3 fruit fly cellular contexts compared by ENCODE assay signal in genomic region chr3L:645426-646036, dm6.
TF ChIP-seq lines count a peak whose summit lies in the region.

No protein-coding gene starts in this region.

- TF ChIP-seq CTCF in whole organism, embryonic (GFP tag; optimal IDR thresholded peaks at IDR 0.05; lab: Kevin White, UChicago), result no peak

TF ChIP-seq in Kc167, 6 proteins besides CTCF, POLR2A, EP300 and RAD21:
- no peak for TF ChIP-seq Sin3A (optimal IDR thresholded peaks at IDR 0.05; lab: Kevin White, UChicago)
- TF ChIP-seq insv (optimal IDR thresholded peaks at IDR 0.05; lab: Kevin White, UChicago), result no peak
- TF ChIP-seq ttk (optimal IDR thresholded peaks at IDR 0.05; lab: Kevin White, UChicago), result peak; percentile 18
- no peak for TF ChIP-seq Myc (optimal IDR thresholded peaks at IDR 0.05; lab: Kevin White, UChicago)

TF ChIP-seq in whole organism, embryonic, 481 proteins besides CTCF, POLR2A, EP300 and RAD21:
- TF ChIP-seq pros (GFP tag; optimal IDR thresholded peaks at IDR 0.05; lab: Kevin White, UChicago), result peak; percentile 73
- TF ChIP-seq Deaf1 (tag; optimal IDR thresholded peaks at IDR 0.05; lab: Kevin White, UChicago), result peak; percentile 37
- peak; percentile 45 for TF ChIP-seq CG18011 (GFP tag; optimal IDR thresholded peaks at IDR 0.05; lab: Kevin White, UChicago)
- peak; percentile 36 for TF ChIP-seq scrt (GFP tag; optimal IDR thresholded peaks at IDR 0.05; lab: Kevin White, UChicago)
- no peak for TF ChIP-seq fd3F (GFP tag; optimal IDR thresholded peaks at IDR 0.05; lab: Kevin White, UChicago)
- no peak for TF ChIP-seq CG12744 (GFP tag; optimal IDR thresholded peaks at IDR 0.05; lab: Kevin White, UChicago)
- TF ChIP-seq CG8765 (GFP tag; IDR thresholded peaks at IDR 0.05; lab: Robert Waterston, UW), result no peak
- TF ChIP-seq crol (GFP tag; IDR thresholded peaks at IDR 0.05; lab: Robert Waterston, UW), result peak; percentile 84
- peak; percentile 39 for TF ChIP-seq sqz (GFP tag; optimal IDR thresholded peaks at IDR 0.05; lab: Kevin White, UChicago)
- peak; percentile 64 for TF ChIP-seq gsb-n (tag; optimal IDR thresholded peaks at IDR 0.05; lab: Kevin White, UChicago)
- TF ChIP-seq Xrp1 (GFP tag; IDR thresholded peaks at IDR 0.05; lab: Robert Waterston, UW), result no peak
- TF ChIP-seq CG32532 (GFP tag; IDR thresholded peaks at IDR 0.05; lab: Robert Waterston, UW), result 0 out of 2 replicates have a peak, but pooled peaks have one; percentile 10
- peak; percentile 97 for TF ChIP-seq CG13894 (tag; optimal IDR thresholded peaks at IDR 0.05; lab: Kevin White, UChicago)
- peak; percentile 30 for TF ChIP-seq twi (tag; optimal IDR thresholded peaks at IDR 0.05; lab: Kevin White, UChicago)
- 0 out of 2 replicates have a peak, but pooled peaks have one; percentile 28 for TF ChIP-seq ttk (GFP tag; IDR thresholded peaks at IDR 0.05; lab: Robert Waterston, UW)
- no peak for TF ChIP-seq cad (GFP tag; optimal IDR thresholded peaks at IDR 0.05; lab: Kevin White, UChicago)
- TF ChIP-seq hkb (optimal IDR thresholded peaks at IDR 0.05; lab: Kevin White, UChicago), result no peak
- TF ChIP-seq hkb (GFP tag; IDR thresholded peaks at IDR 0.05; lab: Robert Waterston, UW), result 0 out of 2 replicates have a peak, but pooled peaks have one; percentile 11
- peak; percentile 27 for TF ChIP-seq kni (GFP tag; optimal IDR thresholded peaks at IDR 0.05; lab: Kevin White, UChicago)
- TF ChIP-seq otp (GFP tag; IDR thresholded peaks at IDR 0.05; lab: Robert Waterston, UW), result 0 out of 3 replicates have a peak, but pooled peaks have one; percentile 37
- 0 out of 3 replicates have a peak, but pooled peaks have one; percentile 15 for TF ChIP-seq ken (GFP tag; IDR thresholded peaks at IDR 0.05; lab: Robert Waterston, UW)
- TF ChIP-seq CG4617 (GFP tag; optimal IDR thresholded peaks at IDR 0.05; lab: Kevin White, UChicago; ENCODE audit: borderline replicate concordance), result no peak
- TF ChIP-seq chm (GFP tag; IDR thresholded peaks at IDR 0.05; lab: Robert Waterston, UW), result peak; percentile 10; the same call in 1 of the 2 replicates

TF ChIP-seq in whole organism, pupa, 21 proteins besides CTCF, POLR2A, EP300 and RAD21:
- TF ChIP-seq EcR (GFP tag; optimal IDR thresholded peaks at IDR 0.05; lab: Kevin White, UChicago) (peak; percentile 13), Pif1B (GFP tag; optimal IDR thresholded peaks at IDR 0.05; lab: Kevin White, UChicago) (no peak), CG9948 (tag; optimal IDR thresholded peaks at IDR 0.05; lab: Kevin White, UChicago) (no peak), CG14655 (GFP tag; optimal IDR thresholded peaks at IDR 0.05; lab: Kevin White, UChicago) (no peak), CG8301 (tag; optimal IDR thresholded peaks at IDR 0.05; lab: Kevin White, UChicago) (no peak), CG4496 (GFP tag; IDR thresholded peaks at IDR 0.05; lab: Robert Waterston, UW) (no peak)
